Worm (Caenorhabditis elegans): ENCODE measurements around the gene Y73C8B.9.

DNA sequence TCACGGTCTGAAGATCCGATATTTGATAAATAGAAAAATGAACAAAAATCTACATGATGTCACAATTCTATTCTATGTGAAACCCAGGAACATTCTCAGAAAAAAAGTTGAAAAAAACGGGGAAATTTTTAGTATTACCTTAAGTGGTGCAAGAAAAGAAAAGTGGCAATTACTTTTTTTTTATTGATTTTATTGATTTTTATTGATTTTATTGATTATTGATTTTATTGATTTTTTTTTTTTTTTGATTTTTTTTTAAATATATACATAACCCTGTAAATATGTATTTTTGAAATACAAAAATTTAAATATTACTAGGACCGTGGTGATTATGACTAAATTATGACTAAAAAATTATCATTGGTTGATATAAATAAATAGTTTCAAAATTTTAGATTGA lies 21.7 kb upstream of the Y73C8B.9 start:
- TF ChIP-seq mdl-1 (tag; optimal IDR thresholded peaks at IDR 0.05), result no peak
- TF ChIP-seq snpc-4 (tag; optimal IDR thresholded peaks at IDR 0.05), result no peak
- TF ChIP-seq unc-39 (tag; optimal IDR thresholded peaks at IDR 0.05), result no peak
- TF ChIP-seq lin-39 (tag; optimal IDR thresholded peaks at IDR 0.05), result no peak
- TF ChIP-seq jun-1 (tag; optimal IDR thresholded peaks at IDR 0.05), result no peak
- no peak for TF ChIP-seq nhr-77 (tag; optimal IDR thresholded peaks at IDR 0.05)
- TF ChIP-seq aly-2 (tag; optimal IDR thresholded peaks at IDR 0.05), result no peak
- TF ChIP-seq nhr-28 (tag; optimal IDR thresholded peaks at IDR 0.05), result no peak
- no peak for TF ChIP-seq pqm-1 (tag; optimal IDR thresholded peaks at IDR 0.05)
